Worm (Caenorhabditis elegans) whole organism, early embryonic: ENCODE results near the gene C48D1.1.

ENCODE experiments used
- B0310.2 ChIP-seq: sonication (generic microtip); optimal IDR thresholded peaks from 2 replicates; lab custom pipeline; 2016; ENCODE audit warnings: mild to moderate bottlenecking, missing genetic modification characterization, missing compliant biosample characterization
- aly-1 ChIP-seq: sonication (generic microtip); optimal IDR thresholded peaks from 2 replicates; lab custom pipeline; 2016; ENCODE audit warnings: missing genetic modification characterization, missing compliant biosample characterization
- ama-1 ChIP-seq: fragments of 150-350 bp; optimal IDR thresholded peaks from 2 replicates; lab custom pipeline; 2014
- hmbx-1 ChIP-seq: sonication (generic microtip); optimal IDR thresholded peaks from 2 replicates; lab custom pipeline; 2016; ENCODE audit warnings: mild to moderate bottlenecking, missing genetic modification characterization, missing compliant biosample characterization
- hnd-1 ChIP-seq: sonication (generic microtip); optimal IDR thresholded peaks from 2 replicates; lab custom pipeline; 2016; ENCODE audit warnings: missing genetic modification characterization, missing compliant biosample characterization
- tbx-11 ChIP-seq: fragments of 200-800 bp; sonication (Bioruptor generic); IDR thresholded peaks from 2 replicates; pipeline ENCODE4 v1.3.6; 2022; ENCODE audit warnings: missing genetic modification characterization, missing compliant biosample characterization

ce11 chrIV:13240842-13241143 lies 43.6 kb upstream of the C48D1.1 start, which contains the start of gene lin-54:
- TF ChIP-seq ama-1 (lab: Kevin White, UChicago) (no peak), B0310.2 (no peak), hnd-1 (tag; lab: Kevin White, UChicago) (no peak), aly-1 (no peak), tbx-11 (GFP tag; lab: Robert Waterston, UW) (no peak), hmbx-1 (no peak)
